Fruit fly (Drosophila melanogaster): ENCODE results near the gene Raf.
A peak's percentile ranks its signal among the peaks of the same experiment; 100 is the strongest.

Raf gene

dm6 chrX:2298708-2299370, 3.6 kb downstream of the Raf start (continued):
- no peak for TF ChIP-seq fru (optimal IDR thresholded peaks at IDR 0.05)
- TF ChIP-seq CG8281 (tag; optimal IDR thresholded peaks at IDR 0.05) = peak; percentile 3
- TF ChIP-seq CG18476 (GFP tag; optimal IDR thresholded peaks at IDR 0.05) = peak; percentile 55
- peak; percentile 28 for TF ChIP-seq CG2116 (GFP tag; optimal IDR thresholded peaks at IDR 0.05)
- TF ChIP-seq YL-1 (GFP tag; optimal IDR thresholded peaks at IDR 0.05) = peak; percentile 5
- peak; percentile 70 for TF ChIP-seq Mad (GFP tag; optimal IDR thresholded peaks at IDR 0.05)
- peak; percentile 81 for TF ChIP-seq Atf3 (GFP tag; optimal IDR thresholded peaks at IDR 0.05)
- peak; percentile 94 for TF ChIP-seq Drgx (GFP tag; IDR thresholded peaks at IDR 0.05)
- peak; percentile 75 for TF ChIP-seq CG15696 (tag; optimal IDR thresholded peaks at IDR 0.05)
- TF ChIP-seq CG7271 (tag; optimal IDR thresholded peaks at IDR 0.05) = peak; percentile 68
- TF ChIP-seq CG18011 (GFP tag; optimal IDR thresholded peaks at IDR 0.05) = peak; percentile 16
- TF ChIP-seq h (optimal IDR thresholded peaks at IDR 0.05) = no peak
- peak; percentile 91 for TF ChIP-seq lbe (GFP tag; optimal IDR thresholded peaks at IDR 0.05)
- TF ChIP-seq psq (GFP tag; optimal IDR thresholded peaks at IDR 0.05) = peak; percentile 40
- no peak for TF ChIP-seq chinmo (GFP tag; IDR thresholded peaks at IDR 0.05; ENCODE audit: partially characterized antibody)
- TF ChIP-seq dmrt99B (tag; optimal IDR thresholded peaks at IDR 0.05) = peak; percentile 87
- peak; percentile 6 for TF ChIP-seq CG9797 (GFP tag; optimal IDR thresholded peaks at IDR 0.05)
- peak; percentile 83 for TF ChIP-seq CG9727 (GFP tag; optimal IDR thresholded peaks at IDR 0.05)
- peak; percentile 78 for TF ChIP-seq twi (tag; optimal IDR thresholded peaks at IDR 0.05)
- peak; percentile 70 for TF ChIP-seq esg (GFP tag; conservative IDR thresholded peaks at IDR 0.05)
- TF ChIP-seq CG3163 (GFP tag; optimal IDR thresholded peaks at IDR 0.05) = peak; percentile 54
- TF ChIP-seq en (GFP tag; optimal IDR thresholded peaks at IDR 0.05) = peak; percentile 67
- TF ChIP-seq CG10654 (GFP tag; optimal IDR thresholded peaks at IDR 0.05) = peak; percentile 74
- peak; percentile 35 for TF ChIP-seq CG13296 (GFP tag; optimal IDR thresholded peaks at IDR 0.05)
- TF ChIP-seq Xbp1 (GFP tag; optimal IDR thresholded peaks at IDR 0.05) = peak; percentile 80
- no peak for TF ChIP-seq CG31224 (GFP tag; IDR thresholded peaks at IDR 0.05)
- TF ChIP-seq CG7928 (GFP tag; optimal IDR thresholded peaks at IDR 0.05) = no peak
- TF ChIP-seq scrt (GFP tag; optimal IDR thresholded peaks at IDR 0.05) = peak; percentile 45
- TF ChIP-seq Dip3 (GFP tag; optimal IDR thresholded peaks at IDR 0.05) = peak; percentile 10
- TF ChIP-seq mirr (GFP tag; optimal IDR thresholded peaks at IDR 0.05) = no peak
- no peak for TF ChIP-seq zen2 (GFP tag; IDR thresholded peaks at IDR 0.05; ENCODE audit: partially characterized antibody)
- TF ChIP-seq CG10979 (tag; optimal IDR thresholded peaks at IDR 0.05) = peak; percentile 90
- TF ChIP-seq fd64A (GFP tag; optimal IDR thresholded peaks at IDR 0.05) = peak; percentile 87
- TF ChIP-seq tap (tag; optimal IDR thresholded peaks at IDR 0.05) = peak; percentile 84
- peak; percentile 78 for TF ChIP-seq CG33557 (GFP tag; optimal IDR thresholded peaks at IDR 0.05)
- TF ChIP-seq Sry-δ (GFP tag; optimal IDR thresholded peaks at IDR 0.05) = peak; percentile 34
- TF ChIP-seq CG15269 (tag; optimal IDR thresholded peaks at IDR 0.05) = peak; percentile 76
- peak; percentile 10 for TF ChIP-seq emc (GFP tag; optimal IDR thresholded peaks at IDR 0.05)
- peak; percentile 72 for TF ChIP-seq CG11723 (GFP tag; optimal IDR thresholded peaks at IDR 0.05)
- no peak for TF ChIP-seq br (optimal IDR thresholded peaks at IDR 0.05)
- TF ChIP-seq pzg (GFP tag; optimal IDR thresholded peaks at IDR 0.05) = no peak
- no peak for TF ChIP-seq zf30C (GFP tag; optimal IDR thresholded peaks at IDR 0.05)
- TF ChIP-seq CG4404 (GFP tag; IDR thresholded peaks at IDR 0.05) = peak; percentile 61
- peak; percentile 14 for TF ChIP-seq CG10147 (GFP tag; optimal IDR thresholded peaks at IDR 0.05)
- TF ChIP-seq lilli (GFP tag; optimal IDR thresholded peaks at IDR 0.05) = peak; percentile 75
- TF ChIP-seq CG2875 (GFP tag; optimal IDR thresholded peaks at IDR 0.05) = peak; percentile 77
- no peak for TF ChIP-seq CG14965 (GFP tag; optimal IDR thresholded peaks at IDR 0.05; ENCODE audit: borderline replicate concordance)
- TF ChIP-seq CG18599 (GFP tag; optimal IDR thresholded peaks at IDR 0.05) = peak; percentile 70
- TF ChIP-seq Dad (GFP tag; optimal IDR thresholded peaks at IDR 0.05) = peak; percentile 55
- TF ChIP-seq CG17385 (GFP tag; optimal IDR thresholded peaks at IDR 0.05) = peak; percentile 79
